Worm (Caenorhabditis elegans) whole organism, young adult: ENCODE measurements around the gene oig-3.

Experiments used
- B0035.1 ChIP-seq: sonication (generic microtip); optimal IDR thresholded peaks from 2 replicates; lab custom pipeline; 2016; ENCODE audit warnings: missing genetic modification characterization, mild to moderate bottlenecking, missing compliant biosample characterization, missing genotype, missing genetic modification reagents
- C06A6.2 ChIP-seq: fragments of 200-800 bp; sonication (Bioruptor generic); conservative IDR thresholded peaks from 2 replicates; pipeline ENCODE4 v1.3.6; 2022; ENCODE audit warnings: missing genetic modification characterization, missing compliant biosample characterization
- F33H1.4 ChIP-seq: fragments of 200-800 bp; sonication (Bioruptor generic); IDR thresholded peaks from 2 replicates; pipeline ENCODE4 v1.3.6; 2022; ENCODE audit warnings: missing genetic modification reagents, missing genetic modification characterization, missing compliant biosample characterization
- F37B4.10 ChIP-seq: fragments of 200-800 bp; sonication (Bioruptor generic); IDR thresholded peaks from 2 replicates; pipeline ENCODE4 v1.3.6; 2022; ENCODE audit warnings: missing genetic modification characterization, missing compliant biosample characterization
- F52B5.7 ChIP-seq: sonication (generic microtip); optimal IDR thresholded peaks from 2 replicates; lab custom pipeline; 2016; ENCODE audit warnings: mild to moderate bottlenecking, missing genetic modification characterization, missing compliant biosample characterization
- F57A8.1 ChIP-seq: fragments of 200-800 bp; sonication (Bioruptor generic); optimal IDR thresholded peaks from 2 replicates; lab custom pipeline; 2018; ENCODE audit warnings: mild to moderate bottlenecking, missing genetic modification characterization, moderate library complexity, missing compliant biosample characterization
- Y56A3A.18 ChIP-seq: fragments of 200-800 bp; sonication (Bioruptor generic); IDR thresholded peaks from 2 replicates; pipeline ENCODE4 v1.3.6; 2022; ENCODE audit warnings: missing genetic modification reagents, missing genetic modification characterization, missing compliant biosample characterization
- Y67H2A.10 ChIP-seq: fragments of 200-800 bp; sonication (Bioruptor generic); conservative IDR thresholded peaks from 2 replicates; pipeline ENCODE4 v1.3.6; 2022; ENCODE audit warnings: missing genetic modification reagents, missing genetic modification characterization, missing compliant biosample characterization
- ZK185.1 ChIP-seq: sonication (generic microtip); optimal IDR thresholded peaks from 2 replicates; lab custom pipeline; 2016; ENCODE audit warnings: mild to moderate bottlenecking, missing genetic modification characterization, missing compliant biosample characterization; ENCODE audit not compliant: poor library complexity, severe bottlenecking
- ama-1 ChIP-seq, 3 experiments: fragments of 150-350 bp in 1 of 3; sonication (generic microtip) in 2 of 3; optimal IDR thresholded peaks; 2 replicates each; lab custom pipeline; 2014 to 2018; ENCODE audit warnings: missing biosample characterization in 2 of 3, missing genetic modification characterization in 2 of 3, missing genetic modification reagents in 2 of 3
- atf-7 ChIP-seq: sonication (generic microtip); optimal IDR thresholded peaks from 2 replicates; lab custom pipeline; 2017; ENCODE audit warnings: mild to moderate bottlenecking, missing genetic modification characterization, missing compliant biosample characterization
- bed-2 ChIP-seq: fragments of 200-800 bp; sonication (Bioruptor generic); IDR thresholded peaks from 2 replicates; pipeline ENCODE4 v1.3.6; 2022; ENCODE audit warnings: missing genetic modification reagents, missing genetic modification characterization, missing compliant biosample characterization
- dpl-1 ChIP-seq: fragments of 150-350 bp; optimal IDR thresholded peaks from 2 replicates; lab custom pipeline; 2014; ENCODE audit warnings: missing biosample characterization, missing genetic modification reagents, missing genetic modification characterization
- egrh-3 ChIP-seq: fragments of 200-800 bp; sonication (Bioruptor generic); IDR thresholded peaks from 2 replicates; pipeline ENCODE4 v1.3.6; 2022; ENCODE audit warnings: missing genetic modification reagents, missing genetic modification characterization, missing compliant biosample characterization
- hmg-20 ChIP-seq: fragments of 200-800 bp; sonication (Bioruptor generic); IDR thresholded peaks from 2 replicates; pipeline ENCODE4 v1.3.6; 2022; ENCODE audit warnings: missing genetic modification reagents, missing genetic modification characterization, missing compliant biosample characterization
- hrde-1 ChIP-seq: sonication (generic microtip); optimal IDR thresholded peaks from 2 replicates; lab custom pipeline; 2016; ENCODE audit warnings: missing genetic modification characterization, mild to moderate bottlenecking, missing compliant biosample characterization, moderate library complexity, missing genotype, missing genetic modification reagents, borderline replicate concordance
- lin-35 ChIP-seq, 3 experiments: fragments of 150-350 bp in 2 of 3; sonication (generic microtip) in 1 of 3; optimal IDR thresholded peaks; 2 replicates each; lab custom pipeline; 2014 to 2018; ENCODE audit warnings: missing biosample characterization in 3 of 3, missing genetic modification characterization in 3 of 3, missing genetic modification reagents in 3 of 3
- lin-54 ChIP-seq: fragments of 200-800 bp; sonication (Bioruptor generic); optimal IDR thresholded peaks from 2 replicates; lab custom pipeline; 2018; ENCODE audit warnings: mild to moderate bottlenecking, missing genetic modification characterization, missing compliant biosample characterization
- lsl-1 ChIP-seq: fragments of 200-800 bp; sonication (Bioruptor generic); optimal IDR thresholded peaks from 2 replicates; lab custom pipeline; 2018; ENCODE audit warnings: mild to moderate bottlenecking, missing genetic modification characterization, moderate library complexity, missing compliant biosample characterization
- madf-3 ChIP-seq: fragments of 200-800 bp; sonication (Bioruptor generic); IDR thresholded peaks from 2 replicates; pipeline ENCODE4 v1.3.6; 2022; ENCODE audit warnings: missing genetic modification reagents, missing genetic modification characterization, missing compliant biosample characterization
- madf-6 ChIP-seq: fragments of 200-800 bp; sonication (Bioruptor generic); IDR thresholded peaks from 2 replicates; pipeline ENCODE4 v1.3.6; 2022; ENCODE audit warnings: missing genetic modification reagents, missing genetic modification characterization, missing compliant biosample characterization
- mes-4 ChIP-seq: sonication (generic microtip); optimal IDR thresholded peaks from 2 replicates; lab custom pipeline; 2016; ENCODE audit warnings: missing genotype, missing genetic modification characterization, missing compliant biosample characterization
- nfya-1 ChIP-seq: sonication (generic microtip); optimal IDR thresholded peaks from 2 replicates; lab custom pipeline; 2017; ENCODE audit warnings: antibody characterized with exemption, missing compliant biosample characterization, missing genetic modification characterization, borderline replicate concordance; ENCODE audit not compliant: insufficient read depth
- nhr-120 ChIP-seq: fragments of 200-800 bp; sonication (Bioruptor generic); IDR thresholded peaks from 2 replicates; pipeline ENCODE4 v1.3.6; 2022; ENCODE audit warnings: missing genetic modification characterization, missing compliant biosample characterization
- nhr-179 ChIP-seq: sonication (generic microtip); optimal IDR thresholded peaks from 2 replicates; lab custom pipeline; 2016; ENCODE audit warnings: mild to moderate bottlenecking, missing genetic modification characterization, missing compliant biosample characterization
- nhr-27 ChIP-seq: fragments of 200-800 bp; sonication (Bioruptor generic); optimal IDR thresholded peaks from 2 replicates; lab custom pipeline; 2018; ENCODE audit warnings: mild to moderate bottlenecking, missing genetic modification characterization, moderate library complexity, missing compliant biosample characterization
- nhr-80 ChIP-seq: sonication (generic microtip); optimal IDR thresholded peaks from 2 replicates; lab custom pipeline; 2016; ENCODE audit warnings: missing genetic modification characterization, missing compliant biosample characterization
- nhr-90 ChIP-seq: sonication (generic microtip); optimal IDR thresholded peaks from 2 replicates; lab custom pipeline; 2016; ENCODE audit warnings: missing genotype, mild to moderate bottlenecking, missing genetic modification characterization, missing compliant biosample characterization
- pbrm-1 ChIP-seq: fragments of 200-800 bp; sonication (Bioruptor generic); IDR thresholded peaks from 2 replicates; pipeline ENCODE4 v1.3.6; 2022; ENCODE audit warnings: missing genetic modification reagents, missing genetic modification characterization, missing compliant biosample characterization
- pha-4 ChIP-seq: fragments of 150-350 bp; sonication (generic microtip); optimal IDR thresholded peaks from 2 replicates; lab custom pipeline; 2014; ENCODE audit warnings: missing biosample characterization, missing genetic modification reagents, missing genetic modification characterization
- rcor-1 ChIP-seq: fragments of 200-800 bp; sonication (Bioruptor generic); IDR thresholded peaks from 2 replicates; pipeline ENCODE4 v1.3.6; 2022; ENCODE audit warnings: missing genetic modification reagents, missing genetic modification characterization, missing compliant biosample characterization
- rec-8 ChIP-seq, 2 experiments: sonication (generic microtip); optimal IDR thresholded peaks; 2 replicates each; lab custom pipeline; 2016; ENCODE audit warnings: mild to moderate bottlenecking in 2 of 2, missing genetic modification characterization in 2 of 2, missing genetic modification reagents in 2 of 2, missing genotype in 2 of 2, missing biosample characterization in 1 of 2, missing compliant biosample characterization in 1 of 2, moderate library complexity in 1 of 2
- snpc-1.3 ChIP-seq: sonication (generic microtip); optimal IDR thresholded peaks from 2 replicates; lab custom pipeline; 2017; ENCODE audit warnings: missing genetic modification characterization, mild to moderate bottlenecking, missing compliant biosample characterization, antibody characterized with exemption, moderate library complexity, missing genotype, missing genetic modification reagents; ENCODE audit not compliant: insufficient read depth
- somi-1 ChIP-seq: fragments of 200-800 bp; sonication (Bioruptor generic); optimal IDR thresholded peaks from 2 replicates; lab custom pipeline; 2018; ENCODE audit warnings: mild to moderate bottlenecking, missing genetic modification characterization, missing compliant biosample characterization
- tbp1 ChIP-seq: fragments of 200-800 bp; sonication (Bioruptor generic); optimal IDR thresholded peaks from 2 replicates; lab custom pipeline; 2018; ENCODE audit warnings: mild to moderate bottlenecking, missing genetic modification characterization, missing compliant biosample characterization
- tlf-1 ChIP-seq: fragments of 200-800 bp; sonication (Bioruptor generic); optimal IDR thresholded peaks from 2 replicates; lab custom pipeline; 2018; ENCODE audit warnings: mild to moderate bottlenecking, missing genetic modification characterization, missing compliant biosample characterization
- xnd-1 ChIP-seq: sonication (generic microtip); optimal IDR thresholded peaks from 2 replicates; lab custom pipeline; 2016; ENCODE audit warnings: missing genotype, missing genetic modification reagents, missing genetic modification characterization, missing compliant biosample characterization
- ztf-22 ChIP-seq: fragments of 200-800 bp; sonication (Bioruptor generic); optimal IDR thresholded peaks from 2 replicates; lab custom pipeline; 2018; ENCODE audit warnings: mild to moderate bottlenecking, missing genetic modification characterization, moderate library complexity, missing compliant biosample characterization
- ztf-3 ChIP-seq: fragments of 200-800 bp; sonication (Bioruptor generic); optimal IDR thresholded peaks from 2 replicates; lab custom pipeline; 2018; ENCODE audit warnings: mild to moderate bottlenecking, missing genetic modification characterization, missing compliant biosample characterization
- ztf-6 ChIP-seq: fragments of 200-800 bp; sonication (Bioruptor generic); IDR thresholded peaks from 2 replicates; pipeline ENCODE4 v1.3.6; 2022; ENCODE audit warnings: missing genetic modification reagents, missing genetic modification characterization, missing compliant biosample characterization

Gene oig-3

ce11 chrV:14748608-14749137 lies 19.2 kb downstream of the oig-3 start, which contains the start of the genes lipl-8 and Y50E8A.22:
Gene lipl-8, minus strand, starts transcription at chrV:14748708.
Gene Y50E8A.22, minus strand, starts transcription at chrV:14749087.
- TF ChIP-seq somi-1 (GFP tag; lab: Kevin White, UChicago) = no peak
- no peak for TF ChIP-seq ama-1 (optimal IDR thresholded peaks at IDR 0.05; lab: Kevin White, UChicago)
- no peak for TF ChIP-seq ama-1 (GFP tag; optimal IDR thresholded peaks at IDR 0.05; lab: Kevin White, UChicago)
- TF ChIP-seq nhr-80 (tag; lab: Kevin White, UChicago) = no peak
- TF ChIP-seq rcor-1 (GFP tag; lab: Robert Waterston, UW) = no peak
- TF ChIP-seq nhr-179 = no peak
- TF ChIP-seq hrde-1 (tag; lab: Kevin White, UChicago) = no peak
- no peak for TF ChIP-seq rec-8 (tag; optimal IDR thresholded peaks at IDR 0.05; lab: Kevin White, UChicago)
- no peak for TF ChIP-seq lsl-1
- TF ChIP-seq, all 124 proteins: peak for 0

ce11 chrV:14750357-14750756 lies 20.9 kb downstream of the oig-3 start, which contains the start of gene nspa-10:
Gene nspa-10, minus strand, starts transcription at chrV:14750457.
- peak; percentile 17; the same call in 1 of the 2 replicates for TF ChIP-seq egrh-3 (GFP tag; lab: Robert Waterston, UW)

ce11 chrV:14762563-14762962 lies 33.1 kb downstream of the oig-3 start:
- TF ChIP-seq pbrm-1 (GFP tag; lab: Robert Waterston, UW) (no peak), ztf-22 (GFP tag; lab: Kevin White, UChicago) (no peak), madf-6 (GFP tag; lab: Robert Waterston, UW) (no peak), nhr-90 (no peak), nhr-27 (tag; lab: Kevin White, UChicago) (no peak), tlf-1 (no peak), ztf-3 (GFP tag; lab: Kevin White, UChicago) (no peak), dpl-1 (GFP tag; lab: Kevin White, UChicago) (no peak), nfya-1 (no peak), Y56A3A.18 (GFP tag; lab: Robert Waterston, UW) (no peak), C06A6.2 (GFP tag; lab: Robert Waterston, UW) (no peak), nhr-179 (no peak), bed-2 (GFP tag; lab: Robert Waterston, UW) (no peak), atf-7 (tag; lab: Kevin White, UChicago) (no peak), ZK185.1 (tag; lab: Kevin White, UChicago) (no peak), hmg-20 (GFP tag; lab: Robert Waterston, UW) (no peak)

ce11 chrV:14763582-14763981 lies 34.1 kb downstream of the oig-3 start:
- TF ChIP-seq F52B5.7 (tag; lab: Kevin White, UChicago) (no peak), B0035.1 (no peak), tlf-1 (no peak), bed-2 (GFP tag; lab: Robert Waterston, UW) (no peak), F37B4.10 (no peak), mes-4 (no peak)

- TF ChIP-seq tbp1 (GFP tag; lab: Kevin White, UChicago) (no peak), madf-3 (GFP tag; lab: Robert Waterston, UW) (no peak), rcor-1 (GFP tag; lab: Robert Waterston, UW) (no peak), ztf-6 (GFP tag; lab: Robert Waterston, UW) (no peak), mes-4 (no peak), xnd-1 (tag; lab: Kevin White, UChicago) (no peak), nhr-120 (GFP tag; lab: Robert Waterston, UW) (no peak), snpc-1.3 (no peak), Y67H2A.10 (GFP tag; lab: Robert Waterston, UW) (no peak), atf-7 (tag; lab: Kevin White, UChicago) (no peak), lin-35 (GFP tag; optimal IDR thresholded peaks at IDR 0.05; lab: Kevin White, UChicago) (no peak), egrh-3 (GFP tag; lab: Robert Waterston, UW) (no peak), F57A8.1 (no peak), Y56A3A.18 (GFP tag; lab: Robert Waterston, UW) (no peak), F33H1.4 (GFP tag; lab: Robert Waterston, UW) (no peak), lin-54 (GFP tag; lab: Kevin White, UChicago) (no peak), nfya-1 (no peak), somi-1 (GFP tag; lab: Kevin White, UChicago) (no peak), pha-4 (tag; lab: Kevin White, UChicago) (no peak)
Measured at ce11 chrV:14773048-14773447, 43.6 kb downstream of the oig-3 start, which contains the start of gene haf-7. Gene haf-7, plus strand, starts transcription at chrV:14773258.
